Fruit fly (Drosophila melanogaster): ENCODE results near the gene Dip-C.

Dip-C gene

dm6 chr3R:12443769-12444168 lies 30.2 kb upstream of the Dip-C start (continued):
- TF ChIP-seq CG2889 (GFP tag; IDR thresholded peaks at IDR 0.05) (no peak), CG5245 (GFP tag; optimal IDR thresholded peaks at IDR 0.05) (no peak), CG10543 (GFP tag; optimal IDR thresholded peaks at IDR 0.05) (no peak), CG13624 (GFP tag; optimal IDR thresholded peaks at IDR 0.05) (no peak), mirr (GFP tag; optimal IDR thresholded peaks at IDR 0.05) (peak; percentile 60), CG6689 (GFP tag; IDR thresholded peaks at IDR 0.05) (no peak), CoRest (tag; optimal IDR thresholded peaks at IDR 0.05) (no peak), Poxn (GFP tag; IDR thresholded peaks at IDR 0.05) (no peak), CG9727 (GFP tag; optimal IDR thresholded peaks at IDR 0.05) (no peak), pros (GFP tag; optimal IDR thresholded peaks at IDR 0.05) (no peak), tll (GFP tag; optimal IDR thresholded peaks at IDR 0.05) (no peak), gcm (GFP tag; optimal IDR thresholded peaks at IDR 0.05) (no peak), Deaf1 (tag; optimal IDR thresholded peaks at IDR 0.05) (peak; percentile 60), wek (GFP tag; optimal IDR thresholded peaks at IDR 0.05) (no peak), CG16813 (GFP tag; IDR thresholded peaks at IDR 0.05; ENCODE audit: partially characterized antibody) (no peak), hkb (optimal IDR thresholded peaks at IDR 0.05) (no peak), hkb (GFP tag; IDR thresholded peaks at IDR 0.05) (no peak), CG3065 (GFP tag; optimal IDR thresholded peaks at IDR 0.05) (no peak)

- TF ChIP-seq knrl (GFP tag; IDR thresholded peaks at IDR 0.05; ENCODE audit: partially characterized antibody) (no peak), stc (GFP tag; IDR thresholded peaks at IDR 0.05) (0 out of 2 replicates have a peak, but pooled peaks have one; percentile 24), sob (GFP tag; IDR thresholded peaks at IDR 0.05) (no peak), Doc3 (GFP tag; IDR thresholded peaks at IDR 0.05; ENCODE audit: partially characterized antibody) (no peak), CG15011 (GFP tag; optimal IDR thresholded peaks at IDR 0.05) (no peak), CG18476 (GFP tag; optimal IDR thresholded peaks at IDR 0.05) (no peak), CG7928 (GFP tag; optimal IDR thresholded peaks at IDR 0.05) (no peak), crol (GFP tag; IDR thresholded peaks at IDR 0.05) (no peak), B-H1 (GFP tag; IDR thresholded peaks at IDR 0.05) (no peak), HLH4C (GFP tag; IDR thresholded peaks at IDR 0.05; ENCODE audit: partially characterized antibody) (no peak), CG8359 (GFP tag; optimal IDR thresholded peaks at IDR 0.05; ENCODE audit: borderline replicate concordance) (no peak), CoRest (tag; optimal IDR thresholded peaks at IDR 0.05) (peak; percentile 58), CG8388 (GFP tag; optimal IDR thresholded peaks at IDR 0.05) (no peak), CG10979 (tag; optimal IDR thresholded peaks at IDR 0.05) (no peak), lov (optimal IDR thresholded peaks at IDR 0.05) (no peak), lov (GFP tag; IDR thresholded peaks at IDR 0.05) (no peak), so (GFP tag; IDR thresholded peaks at IDR 0.05) (peak; percentile 7; the same call in 1 of the 3 replicates), br (optimal IDR thresholded peaks at IDR 0.05) (no peak), CG10321 (GFP tag; IDR thresholded peaks at IDR 0.05) (peak; percentile 76), MTF-1 (GFP tag; optimal IDR thresholded peaks at IDR 0.05; ENCODE audit: borderline replicate concordance) (no peak), Xrp1 (GFP tag; IDR thresholded peaks at IDR 0.05) (peak; percentile 30; the same call in 1 of the 2 replicates), cad (GFP tag; optimal IDR thresholded peaks at IDR 0.05) (no peak), CG3065 (GFP tag; optimal IDR thresholded peaks at IDR 0.05) (no peak), ato (GFP tag; IDR thresholded peaks at IDR 0.05; ENCODE audit: partially characterized antibody) (no peak), zen2 (GFP tag; IDR thresholded peaks at IDR 0.05; ENCODE audit: partially characterized antibody) (no peak), CG32772 (GFP tag; IDR thresholded peaks at IDR 0.05) (no peak), Hr3 (GFP tag; optimal IDR thresholded peaks at IDR 0.05) (no peak), exex (tag; optimal IDR thresholded peaks at IDR 0.05) (no peak), dmrt99B (tag; optimal IDR thresholded peaks at IDR 0.05) (peak; percentile 39), gsb-n (tag; optimal IDR thresholded peaks at IDR 0.05) (no peak), cas (GFP tag; IDR thresholded peaks at IDR 0.05) (no peak), Blimp-1 (GFP tag; optimal IDR thresholded peaks at IDR 0.05) (no peak)
Observed at dm6 chr3R:12442601-12443533, 29.3 kb upstream of the Dip-C start.
